Worm (Caenorhabditis elegans): ENCODE results near the gene Y4C6B.2.
A peak's percentile ranks its signal among the peaks of the same experiment; 100 is the strongest.

Gene Y4C6B.2

ce11 chrIV:5370914-5371313, 31.5 kb downstream of the Y4C6B.2 start (continued):
- TF ChIP-seq tbx-7 (tag; optimal IDR thresholded peaks at IDR 0.05) (no peak), odd-2 (tag; optimal IDR thresholded peaks at IDR 0.05) (no peak), fax-1 (tag; optimal IDR thresholded peaks at IDR 0.05) (peak; percentile 33), gmeb-2 (tag; optimal IDR thresholded peaks at IDR 0.05) (no peak), hlh-30 (tag; optimal IDR thresholded peaks at IDR 0.05; ENCODE audit: insufficient read depth) (no peak), K09A11.1 (tag; optimal IDR thresholded peaks at IDR 0.05; ENCODE audit: insufficient read depth) (peak; percentile 65), fkh-10 (GFP tag; optimal IDR thresholded peaks at IDR 0.05) (no peak), F13H6.1 (tag; optimal IDR thresholded peaks at IDR 0.05) (no peak), zip-5 (tag; optimal IDR thresholded peaks at IDR 0.05) (peak; percentile 52), nfya-1 (tag; optimal IDR thresholded peaks at IDR 0.05) (peak; percentile 49), ama-1 (optimal IDR thresholded peaks at IDR 0.05) (no peak), lim-6 (tag; optimal IDR thresholded peaks at IDR 0.05) (no peak), C08G9.2 (tag; optimal IDR thresholded peaks at IDR 0.05) (no peak), unc-42 (tag; optimal IDR thresholded peaks at IDR 0.05) (no peak), fkh-6 (tag; optimal IDR thresholded peaks at IDR 0.05) (no peak), tbx-2 (tag; optimal IDR thresholded peaks at IDR 0.05) (peak; percentile 50), ceh-34 (tag; optimal IDR thresholded peaks at IDR 0.05) (peak; percentile 71), eyg-1 (tag; optimal IDR thresholded peaks at IDR 0.05) (no peak)

DNA sequence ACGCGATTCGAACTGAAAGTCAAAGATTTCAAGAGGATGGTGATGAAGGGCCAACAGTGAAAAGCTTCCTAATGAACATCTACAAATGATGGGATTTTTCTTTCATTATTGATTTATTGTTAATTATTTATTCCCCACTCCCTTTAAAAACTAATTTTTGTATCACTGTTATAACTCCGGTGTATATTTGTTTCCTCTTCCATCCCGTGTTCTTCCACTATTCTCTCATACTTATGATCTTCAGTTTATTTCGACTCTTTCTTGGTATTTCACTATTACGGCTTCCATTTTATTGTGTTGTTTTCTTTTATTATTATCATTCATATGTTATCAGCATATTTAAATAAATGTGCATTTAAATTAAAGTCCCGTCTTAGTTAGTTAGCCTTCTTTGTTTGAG, 34.9 kb downstream of the Y4C6B.2 start:
- TF ChIP-seq ama-1 (optimal IDR thresholded peaks at IDR 0.05), result no peak
- TF ChIP-seq syd-9 (tag; optimal IDR thresholded peaks at IDR 0.05), result no peak
- TF ChIP-seq K02D7.2 (tag; optimal IDR thresholded peaks at IDR 0.05), result no peak
- no peak for TF ChIP-seq C08G9.2 (tag; optimal IDR thresholded peaks at IDR 0.05)
- no peak for TF ChIP-seq pat-9 (tag; optimal IDR thresholded peaks at IDR 0.05)
- no peak for TF ChIP-seq dmd-4 (tag; optimal IDR thresholded peaks at IDR 0.05; ENCODE audit: borderline replicate concordance)
- TF ChIP-seq dve-1 (tag; optimal IDR thresholded peaks at IDR 0.05), result no peak
- no peak for TF ChIP-seq pag-3 (tag; optimal IDR thresholded peaks at IDR 0.05; ENCODE audit: borderline replicate concordance)
- TF ChIP-seq unc-42 (tag; optimal IDR thresholded peaks at IDR 0.05), result no peak
- TF ChIP-seq sox-4 (tag; optimal IDR thresholded peaks at IDR 0.05), result no peak
- no peak for TF ChIP-seq ceh-45 (GFP tag; IDR thresholded peaks at IDR 0.05)
- no peak for TF ChIP-seq ceh-6 (GFP tag; optimal IDR thresholded peaks at IDR 0.05)

ce11 chrIV:5374946-5375345, 35.6 kb downstream of the Y4C6B.2 start:
- TF ChIP-seq ceh-30 (tag; optimal IDR thresholded peaks at IDR 0.05), result no peak

DNA sequence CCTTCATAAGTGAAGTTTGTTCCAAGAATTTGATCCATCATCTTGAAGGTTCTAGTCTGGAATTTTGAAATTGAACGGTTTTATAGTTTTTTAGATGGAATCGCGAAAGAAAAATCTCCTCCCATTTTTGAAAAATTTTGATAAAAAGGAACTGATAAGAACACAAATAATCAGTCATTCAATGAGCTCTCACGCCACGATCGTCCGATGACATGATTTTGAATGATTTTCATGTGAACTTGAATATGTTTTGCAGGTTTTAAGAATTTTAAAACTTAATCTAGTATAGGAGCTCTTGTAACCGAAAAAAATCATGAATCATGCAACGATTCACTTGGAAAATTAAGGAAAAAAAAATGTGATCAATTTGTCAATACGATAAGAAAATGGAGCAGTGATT, 37.7 kb downstream of the Y4C6B.2 start, which contains the start of gene elo-5:
elo-5 (minus strand) TSS at position 56 of the 400 bp plus-strand sequence.
- TF ChIP-seq sox-4 (tag; optimal IDR thresholded peaks at IDR 0.05) (no peak), elt-2 (tag; optimal IDR thresholded peaks at IDR 0.05) (peak; percentile 39)

- TF ChIP-seq ahr-1 (tag; optimal IDR thresholded peaks at IDR 0.05), result no peak
- TF ChIP-seq unc-86 (tag; optimal IDR thresholded peaks at IDR 0.05), result no peak
- TF ChIP-seq C08G9.2 (tag; optimal IDR thresholded peaks at IDR 0.05), result no peak
- TF ChIP-seq ama-1 (optimal IDR thresholded peaks at IDR 0.05), result no peak
- no peak for TF ChIP-seq nhr-11 (tag; optimal IDR thresholded peaks at IDR 0.05)
- no peak for TF ChIP-seq pax-1 (tag; optimal IDR thresholded peaks at IDR 0.05)
- TF ChIP-seq ttx-3 (tag; optimal IDR thresholded peaks at IDR 0.05), result no peak
- TF ChIP-seq sdc-2 (tag; optimal IDR thresholded peaks at IDR 0.05), result no peak
- TF ChIP-seq pat-9 (tag; optimal IDR thresholded peaks at IDR 0.05), result no peak
- no peak for TF ChIP-seq fkh-6 (tag; optimal IDR thresholded peaks at IDR 0.05)
- no peak for TF ChIP-seq unc-42 (tag; optimal IDR thresholded peaks at IDR 0.05)
- TF ChIP-seq pag-3 (tag; optimal IDR thresholded peaks at IDR 0.05; ENCODE audit: borderline replicate concordance), result no peak
- TF ChIP-seq hlh-30 (tag; optimal IDR thresholded peaks at IDR 0.05; ENCODE audit: insufficient read depth), result no peak
- no peak for TF ChIP-seq rnt-1 (tag; optimal IDR thresholded peaks at IDR 0.05)
- TF ChIP-seq hlh-6 (tag; optimal IDR thresholded peaks at IDR 0.05), result no peak
- no peak for TF ChIP-seq ceh-31 (tag; optimal IDR thresholded peaks at IDR 0.05)
Observed at ce11 chrIV:5380140-5380539, 40.8 kb downstream of the Y4C6B.2 start.
